Worm (Caenorhabditis elegans) whole organism, L2 larva: ENCODE measurements around the gene F54F2.7.

Source experiments
- aly-2 ChIP-seq: fragments of 150-350 bp; optimal IDR thresholded peaks from 2 replicates; lab custom pipeline; 2014; ENCODE audit warnings: missing biosample characterization, missing genetic modification characterization
- ama-1 ChIP-seq: fragments of 150-350 bp; optimal IDR thresholded peaks from 2 replicates; lab custom pipeline; 2018; ENCODE audit warnings: inconsistent platforms
- blmp-1 ChIP-seq: sonication (generic microtip); optimal IDR thresholded peaks from 2 replicates; lab custom pipeline; 2017; ENCODE audit warnings: missing genetic modification characterization, mild to moderate bottlenecking, missing compliant biosample characterization, antibody characterized with exemption, moderate library complexity; ENCODE audit not compliant: insufficient read depth
- ceh-82 ChIP-seq: fragments of 150-350 bp; optimal IDR thresholded peaks from 2 replicates; lab custom pipeline; 2014; ENCODE audit warnings: missing biosample characterization, missing genetic modification characterization
- elt-3 ChIP-seq: sonication (generic microtip); optimal IDR thresholded peaks from 2 replicates; lab custom pipeline; 2017; ENCODE audit warnings: missing biosample characterization, missing genetic modification characterization
- lin-11 ChIP-seq: fragments of 150-350 bp; sonication (generic microtip); optimal IDR thresholded peaks from 2 replicates; lab custom pipeline; 2014; ENCODE audit warnings: missing biosample characterization, missing genetic modification characterization, inconsistent platforms, mixed read lengths
- lsy-2 ChIP-seq, 2 experiments: fragments of 150-350 bp in 1 of 2; sonication (generic microtip) in 1 of 2; optimal IDR thresholded peaks; 2 replicates each; lab custom pipeline; 2014 to 2017; ENCODE audit warnings: missing biosample characterization in 2 of 2, missing genetic modification characterization in 2 of 2
- mab-5 ChIP-seq: fragments of 150-350 bp; optimal IDR thresholded peaks from 2 replicates; lab custom pipeline; 2014; ENCODE audit warnings: missing biosample characterization, missing genetic modification characterization
- nhr-12 ChIP-seq: fragments of 150-350 bp; optimal IDR thresholded peaks from 2 replicates; lab custom pipeline; 2014; ENCODE audit warnings: missing biosample characterization, missing genetic modification characterization
- peb-1 ChIP-seq: fragments of 150-350 bp; optimal IDR thresholded peaks from 2 replicates; lab custom pipeline; 2014; ENCODE audit warnings: missing biosample characterization, missing genetic modification characterization
- sem-4 ChIP-seq: fragments of 150-350 bp; optimal IDR thresholded peaks from 2 replicates; lab custom pipeline; 2014; ENCODE audit warnings: missing biosample characterization, missing genetic modification reagents, missing genetic modification characterization
- snpc-4 ChIP-seq: fragments of 150-350 bp; optimal IDR thresholded peaks from 2 replicates; lab custom pipeline; 2014; ENCODE audit warnings: missing biosample characterization, missing genetic modification characterization
- ztf-4 ChIP-seq: fragments of 150-350 bp; optimal IDR thresholded peaks from 2 replicates; lab custom pipeline; 2014; ENCODE audit warnings: missing biosample characterization, missing genetic modification characterization

DNA sequence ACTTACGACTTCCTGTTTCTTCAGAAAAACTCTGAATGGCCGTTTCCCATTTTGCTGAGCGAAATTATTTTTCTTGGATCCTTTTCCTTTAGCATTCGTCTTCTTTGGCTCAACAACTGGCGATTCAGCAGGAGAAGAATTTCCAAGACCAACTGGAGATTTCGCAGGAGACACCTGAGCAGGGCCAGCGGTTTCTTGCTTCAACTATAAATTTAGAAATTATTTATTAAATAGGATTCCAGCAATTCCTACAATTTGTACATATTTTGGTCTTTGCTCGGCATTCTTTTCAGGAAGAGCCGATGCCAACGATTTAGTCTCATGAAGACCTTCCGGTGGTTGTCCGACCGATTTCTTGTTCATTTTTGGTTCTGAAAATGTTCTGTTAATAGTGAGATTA, 42.4 kb upstream of the F54F2.7 start, which contains the start of gene F44E2.8:
- TF ChIP-seq ama-1 (lab: Kevin White, UChicago), result no peak
- TF ChIP-seq lin-11 (tag; lab: Kevin White, UChicago), result no peak
- no peak for TF ChIP-seq snpc-4 (tag; lab: Kevin White, UChicago)
- TF ChIP-seq peb-1 (tag; lab: Kevin White, UChicago), result no peak
- no peak for TF ChIP-seq ceh-82 (tag; lab: Kevin White, UChicago)
- TF ChIP-seq nhr-12 (tag; lab: Kevin White, UChicago), result no peak
- no peak for TF ChIP-seq mab-5 (tag; lab: Kevin White, UChicago)
- TF ChIP-seq elt-3, result no peak
- TF ChIP-seq aly-2 (tag; lab: Kevin White, UChicago), result no peak
- TF ChIP-seq lsy-2 (tag; optimal IDR thresholded peaks at IDR 0.05; lab: Kevin White, UChicago), result no peak
- TF ChIP-seq sem-4, result no peak
- TF ChIP-seq blmp-1, result no peak
- TF ChIP-seq ztf-4 (tag; lab: Kevin White, UChicago), result no peak
